Fruit fly (Drosophila melanogaster) whole organism, embryonic: ENCODE measurements around the gene yrt.
A peak's percentile ranks its signal among the peaks of the same experiment; 100 is the strongest.

Experiments used
- ATbp ChIP-seq: fragments of 200-800 bp; sonication (Bioruptor generic); optimal IDR thresholded peaks from 2 replicates; lab custom pipeline; 2017; ENCODE audit warnings: missing biosample characterization, mild to moderate bottlenecking, missing genetic modification characterization, missing genetic modification reagents
- Abd-B ChIP-seq: fragments of 200-800 bp; sonication (Bioruptor generic); optimal IDR thresholded peaks from 2 replicates; lab custom pipeline; 2018; ENCODE audit warnings: missing biosample characterization, mild to moderate bottlenecking, missing genetic modification characterization, moderate library complexity
- CG11247 ChIP-seq: fragments of 200-800 bp; sonication (Bioruptor generic); IDR thresholded peaks from 2 replicates; pipeline ENCODE4 v1.3.6; 2022; ENCODE audit warnings: missing biosample characterization, missing genetic modification characterization
- CG11504 ChIP-seq: fragments of 200-800 bp; sonication (Bioruptor generic); optimal IDR thresholded peaks from 3 replicates; lab custom pipeline; 2019; ENCODE audit warnings: missing biosample characterization, mild to moderate bottlenecking, missing genetic modification characterization, moderate library complexity
- CG12391 ChIP-seq: fragments of 200-800 bp; sonication (Bioruptor generic); optimal IDR thresholded peaks from 3 replicates; lab custom pipeline; 2018; ENCODE audit warnings: missing biosample characterization, mild to moderate bottlenecking, missing genetic modification characterization, moderate library complexity
- CG12942 ChIP-seq: fragments of 200-800 bp; sonication (Bioruptor generic); optimal IDR thresholded peaks from 3 replicates; lab custom pipeline; 2016; ENCODE audit warnings: missing biosample characterization, missing genetic modification characterization
- CG15011 ChIP-seq: fragments of 200-800 bp; sonication (Bioruptor generic); optimal IDR thresholded peaks from 3 replicates; lab custom pipeline; 2018; ENCODE audit warnings: missing biosample characterization, mild to moderate bottlenecking, missing genetic modification characterization
- CG1529 ChIP-seq: fragments of 200-800 bp; sonication (Bioruptor generic); optimal IDR thresholded peaks from 3 replicates; lab custom pipeline; 2018; ENCODE audit warnings: missing biosample characterization, missing genetic modification characterization
- CG15601 ChIP-seq: fragments of 200-800 bp; sonication (Bioruptor generic); optimal IDR thresholded peaks from 3 replicates; lab custom pipeline; 2019; ENCODE audit warnings: missing biosample characterization, mild to moderate bottlenecking, missing genetic modification characterization, moderate library complexity
- CG1602 ChIP-seq: fragments of 200-800 bp; sonication (Bioruptor generic); optimal IDR thresholded peaks from 3 replicates; lab custom pipeline; 2016; ENCODE audit warnings: missing biosample characterization, missing genetic modification characterization
- CG17328 ChIP-seq: fragments of 200-800 bp; sonication (Bioruptor generic); IDR thresholded peaks from 2 replicates; pipeline ENCODE4 v1.3.6; 2022; ENCODE audit warnings: missing biosample characterization, missing genetic modification characterization
- CG31224 ChIP-seq: fragments of 200-800 bp; sonication (Bioruptor generic); IDR thresholded peaks from 2 replicates; pipeline ENCODE4 v1.3.6; 2022; ENCODE audit warnings: missing biosample characterization, missing genetic modification characterization
- CG31388 ChIP-seq: fragments of 200-800 bp; sonication (Bioruptor generic); optimal IDR thresholded peaks from 2 replicates; lab custom pipeline; 2016; ENCODE audit warnings: missing biosample characterization, missing genetic modification characterization
- CG4282 ChIP-seq: fragments of 200-800 bp; sonication (Bioruptor generic); optimal IDR thresholded peaks from 2 replicates; lab custom pipeline; 2016; ENCODE audit warnings: missing biosample characterization, missing genetic modification characterization
- CG4328 ChIP-seq: fragments of 200-800 bp; sonication (Bioruptor generic); optimal IDR thresholded peaks from 3 replicates; lab custom pipeline; 2017; ENCODE audit warnings: missing biosample characterization, missing genetic modification reagents, missing genetic modification characterization
- CG6254 ChIP-seq: fragments of 200-800 bp; sonication (Bioruptor generic); optimal IDR thresholded peaks from 3 replicates; lab custom pipeline; 2017; ENCODE audit warnings: mild to moderate bottlenecking, missing biosample characterization, missing genetic modification reagents, missing genetic modification characterization
- CG7963 ChIP-seq: fragments of 200-800 bp; sonication (Bioruptor generic); IDR thresholded peaks from 3 replicates; pipeline ENCODE4 v1.3.6; 2022; ENCODE audit warnings: missing biosample characterization, missing genetic modification characterization; ENCODE audit not compliant: partially characterized antibody
- CG8290 ChIP-seq, 3 experiments: fragments of 200-800 bp; sonication (Bioruptor generic); optimal IDR thresholded peaks; 2 replicates each; lab custom pipeline; 2016 to 2019; ENCODE audit warnings: missing biosample characterization in 3 of 3, missing genetic modification characterization in 3 of 3, mild to moderate bottlenecking in 2 of 3, moderate library complexity in 1 of 3
- CG8388 ChIP-seq: fragments of 200-800 bp; sonication (Bioruptor generic); optimal IDR thresholded peaks from 2 replicates; lab custom pipeline; 2019; ENCODE audit warnings: missing biosample characterization, mild to moderate bottlenecking, missing genetic modification characterization, moderate library complexity
- CG9437 ChIP-seq: fragments of 200-800 bp; sonication (Bioruptor generic); optimal IDR thresholded peaks from 2 replicates; lab custom pipeline; 2018; ENCODE audit warnings: missing biosample characterization, mild to moderate bottlenecking, missing genetic modification characterization
- D19A ChIP-seq: fragments of 200-800 bp; optimal IDR thresholded peaks from 3 replicates; lab custom pipeline; 2019; ENCODE audit warnings: missing biosample characterization, mild to moderate bottlenecking, missing genetic modification characterization, moderate library complexity
- D19B ChIP-seq: fragments of 200-800 bp; sonication (Bioruptor generic); optimal IDR thresholded peaks from 2 replicates; lab custom pipeline; 2017; ENCODE audit warnings: missing biosample characterization, mild to moderate bottlenecking, missing genetic modification characterization
- Dek ChIP-seq: fragments of 200-800 bp; sonication (Bioruptor generic); optimal IDR thresholded peaks from 3 replicates; lab custom pipeline; 2019; ENCODE audit warnings: missing biosample characterization, mild to moderate bottlenecking, missing genetic modification characterization, moderate library complexity
- E2f1 ChIP-seq: fragments of 200-800 bp; sonication (Bioruptor generic); IDR thresholded peaks from 2 replicates; pipeline ENCODE4 v1.3.6; 2022; ENCODE audit warnings: missing biosample characterization, missing genetic modification characterization
- Eip74EF ChIP-seq, 2 experiments: fragments of 200-800 bp in 1 of 2; fragments of >200 bp in 1 of 2; sonication (Bioruptor generic) in 1 of 2; optimal IDR thresholded peaks; 2 replicates each; lab custom pipeline; 2017 to 2019; ENCODE audit warnings: missing biosample characterization in 2 of 2, missing genetic modification characterization in 2 of 2, mild to moderate bottlenecking in 1 of 2, moderate library complexity in 1 of 2
- Myb ChIP-seq: fragments of 200-800 bp; sonication (Bioruptor generic); optimal IDR thresholded peaks from 2 replicates; lab custom pipeline; 2016; ENCODE audit warnings: missing biosample characterization, missing genetic modification characterization
- Nf-YC ChIP-seq: fragments of 200-800 bp; optimal IDR thresholded peaks from 3 replicates; lab custom pipeline; 2019; ENCODE audit warnings: missing biosample characterization, mild to moderate bottlenecking, missing genetic modification characterization, moderate library complexity
- Opbp ChIP-seq: fragments of 200-800 bp; sonication (Bioruptor generic); IDR thresholded peaks from 3 replicates; pipeline ENCODE4 v1.3.6; 2022; ENCODE audit warnings: missing biosample characterization, missing genetic modification characterization; ENCODE audit not compliant: partially characterized antibody
- Ptx1 ChIP-seq: fragments of 200-800 bp; sonication (Bioruptor generic); IDR thresholded peaks from 2 replicates; pipeline ENCODE4 v1.3.6; 2022; ENCODE audit warnings: missing biosample characterization, missing genetic modification characterization
- Rfx ChIP-seq: fragments of 200-800 bp; sonication (Bioruptor generic); IDR thresholded peaks from 2 replicates; pipeline ENCODE4 v1.3.6; 2022; ENCODE audit warnings: missing biosample characterization, missing genetic modification characterization
- Scr ChIP-seq: fragments of 200-800 bp; sonication (Bioruptor generic); IDR thresholded peaks from 2 replicates; pipeline ENCODE4 v1.3.6; 2022; ENCODE audit warnings: missing biosample characterization, missing genetic modification characterization; ENCODE audit not compliant: partially characterized antibody
- Vsx1 ChIP-seq: fragments of 200-800 bp; sonication (Bioruptor generic); optimal IDR thresholded peaks from 2 replicates; lab custom pipeline; 2017; ENCODE audit warnings: missing biosample characterization, mild to moderate bottlenecking, missing genetic modification characterization, missing genetic modification reagents
- al ChIP-seq: fragments of 200-800 bp; sonication (Bioruptor generic); IDR thresholded peaks from 2 replicates; pipeline ENCODE4 v1.3.6; 2022; ENCODE audit warnings: missing biosample characterization, missing genetic modification characterization
- ara ChIP-seq: fragments of 200-800 bp; sonication (Bioruptor generic); IDR thresholded peaks from 2 replicates; pipeline ENCODE4 v1.3.6; 2022; ENCODE audit warnings: missing biosample characterization, missing genetic modification characterization
- bcd ChIP-seq: fragments of 200-800 bp; sonication (Bioruptor generic); optimal IDR thresholded peaks from 2 replicates; lab custom pipeline; 2017; ENCODE audit warnings: missing biosample characterization, mild to moderate bottlenecking, missing genetic modification characterization
- bowl ChIP-seq: fragments of 200-800 bp; sonication (Bioruptor generic); IDR thresholded peaks from 2 replicates; pipeline ENCODE4 v1.3.6; 2022; ENCODE audit warnings: missing biosample characterization, missing genetic modification characterization
- cwo ChIP-seq: fragments of 200-800 bp; sonication (Bioruptor generic); optimal IDR thresholded peaks from 3 replicates; lab custom pipeline; 2017; ENCODE audit warnings: missing biosample characterization, missing genetic modification characterization, mild to moderate bottlenecking, moderate library complexity, missing genetic modification reagents
- dimm ChIP-seq: fragments of 200-800 bp; sonication (Bioruptor generic); IDR thresholded peaks from 2 replicates; pipeline ENCODE4 v1.3.6; 2022; ENCODE audit warnings: missing biosample characterization, missing genetic modification characterization
- dmrt11E ChIP-seq: fragments of 200-800 bp; sonication (Bioruptor generic); optimal IDR thresholded peaks from 3 replicates; lab custom pipeline; 2018; ENCODE audit warnings: missing biosample characterization, mild to moderate bottlenecking, missing genetic modification characterization, moderate library complexity
- gcm ChIP-seq: fragments of 200-800 bp; sonication (Bioruptor generic); optimal IDR thresholded peaks from 2 replicates; lab custom pipeline; 2019; ENCODE audit warnings: missing biosample characterization, mild to moderate bottlenecking, missing genetic modification characterization, moderate library complexity
- her ChIP-seq: fragments of 200-800 bp; sonication (Bioruptor generic); optimal IDR thresholded peaks from 2 replicates; lab custom pipeline; 2016; ENCODE audit warnings: missing biosample characterization, missing genetic modification characterization
- luna ChIP-seq: fragments of 200-800 bp; sonication (Bioruptor generic); optimal IDR thresholded peaks from 2 replicates; lab custom pipeline; 2016; ENCODE audit warnings: missing biosample characterization, missing genetic modification characterization
- pros ChIP-seq: fragments of 200-800 bp; sonication (Bioruptor generic); optimal IDR thresholded peaks from 3 replicates; lab custom pipeline; 2019; ENCODE audit warnings: missing biosample characterization, mild to moderate bottlenecking, missing genetic modification characterization, moderate library complexity
- repo ChIP-seq: fragments of 200-800 bp; sonication (Bioruptor generic); optimal IDR thresholded peaks from 2 replicates; lab custom pipeline; 2016; ENCODE audit warnings: missing biosample characterization, missing genetic modification characterization
- schlank ChIP-seq: fragments of 200-800 bp; sonication (Bioruptor generic); optimal IDR thresholded peaks from 2 replicates; lab custom pipeline; 2018; ENCODE audit warnings: missing biosample characterization, mild to moderate bottlenecking, missing genetic modification characterization
- sd ChIP-seq: fragments of 200-800 bp; sonication (Bioruptor generic); optimal IDR thresholded peaks from 3 replicates; lab custom pipeline; 2018; ENCODE audit warnings: missing biosample characterization, mild to moderate bottlenecking, missing genetic modification characterization, moderate library complexity
- tin ChIP-seq: fragments of 200-800 bp; sonication (Bioruptor generic); optimal IDR thresholded peaks from 3 replicates; lab custom pipeline; 2016; ENCODE audit warnings: missing biosample characterization, missing genetic modification characterization
- tio ChIP-seq: fragments of 200-800 bp; sonication (Bioruptor generic); optimal IDR thresholded peaks from 2 replicates; lab custom pipeline; 2017; ENCODE audit warnings: missing biosample characterization, missing genetic modification characterization, inconsistent platforms
- ttk ChIP-seq: fragments of 200-800 bp; sonication (Bioruptor generic); IDR thresholded peaks from 2 replicates; pipeline ENCODE4 v2.1.2; 2022; ENCODE audit warnings: missing biosample characterization, missing genetic modification characterization

Gene yrt

dm6 chr3R:13425470-13426033 lies 9.2 kb downstream of the yrt start, which contains the start of gene Act87E (continued):
- TF ChIP-seq her (GFP tag; lab: Kevin White, UChicago) = no peak
- TF ChIP-seq CG12942 = peak; percentile 42
- peak; percentile 68 for TF ChIP-seq ara
- TF ChIP-seq Scr = no peak
- TF ChIP-seq D19B (GFP tag; lab: Kevin White, UChicago) = no peak
- TF ChIP-seq pros (GFP tag; lab: Kevin White, UChicago) = peak; percentile 16
- no peak for TF ChIP-seq CG7963 (GFP tag; lab: Robert Waterston, UW)
- peak; percentile 35; the same call in 1 of the 2 replicates for TF ChIP-seq E2f1 (GFP tag; lab: Robert Waterston, UW)
- 0 out of 2 replicates have a peak, but pooled peaks have one; percentile 18 for TF ChIP-seq CG11247
- TF ChIP-seq CG17328 (GFP tag; lab: Robert Waterston, UW) = no peak
- 0 out of 2 replicates have a peak, but pooled peaks have one; percentile 8 for TF ChIP-seq CG31224
- TF ChIP-seq CG11504 (tag; lab: Kevin White, UChicago) = peak; percentile 85
- TF ChIP-seq CG6254 (GFP tag; lab: Kevin White, UChicago) = peak; percentile 65
- peak; percentile 73 for TF ChIP-seq CG9437 (GFP tag; lab: Kevin White, UChicago)
- TF ChIP-seq Eip74EF (GFP tag; optimal IDR thresholded peaks at IDR 0.05; lab: Kevin White, UChicago) = peak in 1 of 2 experiments; percentile 72
- TF ChIP-seq Rfx = 0 out of 2 replicates have a peak, but pooled peaks have one; percentile 10
- peak; percentile 35 for TF ChIP-seq ATbp
- TF ChIP-seq bcd (GFP tag; lab: Kevin White, UChicago) = peak; percentile 63
- no peak for TF ChIP-seq bowl (GFP tag; lab: Robert Waterston, UW)
- TF ChIP-seq dmrt11E (tag; lab: Kevin White, UChicago) = peak; percentile 84
- peak; percentile 67 for TF ChIP-seq Ptx1 (GFP tag; lab: Robert Waterston, UW)
- peak; percentile 4 for TF ChIP-seq sd (tag; lab: Kevin White, UChicago)
- no peak for TF ChIP-seq Myb (GFP tag; lab: Kevin White, UChicago)
- no peak for TF ChIP-seq Nf-YC (tag; lab: Kevin White, UChicago)
- no peak for TF ChIP-seq schlank (tag; lab: Kevin White, UChicago)
- peak; percentile 60 for TF ChIP-seq gcm (GFP tag; lab: Kevin White, UChicago)
- TF ChIP-seq CG4282 (GFP tag; lab: Kevin White, UChicago) = no peak
- TF ChIP-seq luna (GFP tag; lab: Kevin White, UChicago) = no peak
- TF ChIP-seq CG15011 = peak; percentile 9
- peak; percentile 73 for TF ChIP-seq CG15601 (tag; lab: Kevin White, UChicago)
- peak; percentile 76 for TF ChIP-seq CG12391 (tag; lab: Kevin White, UChicago)
- TF ChIP-seq CG31388 (GFP tag; lab: Kevin White, UChicago) = peak; percentile 6
- TF ChIP-seq tio = peak; percentile 65
- peak; percentile 66 for TF ChIP-seq CG8388
- TF ChIP-seq al = no peak
- TF ChIP-seq Abd-B (GFP tag; lab: Kevin White, UChicago) = peak; percentile 55
- peak; percentile 52 for TF ChIP-seq Dek (tag; lab: Kevin White, UChicago)
- TF ChIP-seq Opbp (GFP tag; lab: Robert Waterston, UW) = no peak
- peak; percentile 16 for TF ChIP-seq Vsx1
- no peak for TF ChIP-seq dimm
- peak; percentile 3 for TF ChIP-seq CG4328
- TF ChIP-seq CG8290 (GFP tag; optimal IDR thresholded peaks at IDR 0.05; lab: Kevin White, UChicago) = peak; percentile 35
- TF ChIP-seq CG8290 (tag; optimal IDR thresholded peaks at IDR 0.05; lab: Kevin White, UChicago) = no peak
- peak; percentile 42 for TF ChIP-seq CG1529
- TF ChIP-seq cwo = peak; percentile 39
- TF ChIP-seq tin (GFP tag; lab: Kevin White, UChicago) = peak; percentile 58
- TF ChIP-seq CG1602 (GFP tag; lab: Kevin White, UChicago) = peak; percentile 41
- no peak for TF ChIP-seq repo (GFP tag; lab: Kevin White, UChicago)
- TF ChIP-seq ttk = peak; percentile 30; the same call in 1 of the 2 replicates
- TF ChIP-seq D19A (tag; lab: Kevin White, UChicago) = peak; percentile 81
